Worm (Caenorhabditis elegans) whole organism, young adult: ENCODE results near the gene kel-10.

Experiments used
- B0261.1 ChIP-seq: sonication (generic microtip); optimal IDR thresholded peaks from 2 replicates; lab custom pipeline; 2016; ENCODE audit warnings: mild to moderate bottlenecking, missing genetic modification characterization, moderate library complexity, missing compliant biosample characterization
- F22D6.2 ChIP-seq: sonication (generic microtip); optimal IDR thresholded peaks from 2 replicates; lab custom pipeline; 2016; ENCODE audit warnings: mild to moderate bottlenecking, missing genetic modification characterization, missing compliant biosample characterization
- F33H1.4 ChIP-seq: fragments of 200-800 bp; sonication (Bioruptor generic); IDR thresholded peaks from 2 replicates; pipeline ENCODE4 v1.3.6; 2022; ENCODE audit warnings: missing genetic modification reagents, missing genetic modification characterization, missing compliant biosample characterization
- F39B2.1 ChIP-seq: fragments of 200-800 bp; sonication (Bioruptor generic); IDR thresholded peaks from 2 replicates; pipeline ENCODE4 v1.3.6; 2022; ENCODE audit warnings: missing genetic modification reagents, missing genetic modification characterization, missing compliant biosample characterization
- F52B5.7 ChIP-seq: sonication (generic microtip); optimal IDR thresholded peaks from 2 replicates; lab custom pipeline; 2016; ENCODE audit warnings: mild to moderate bottlenecking, missing genetic modification characterization, missing compliant biosample characterization
- F55B11.4 ChIP-seq: sonication (generic microtip); optimal IDR thresholded peaks from 2 replicates; lab custom pipeline; 2016; ENCODE audit warnings: missing compliant biosample characterization, missing genetic modification characterization, borderline replicate concordance; ENCODE audit not compliant: insufficient read depth
- F57A8.1 ChIP-seq: fragments of 200-800 bp; sonication (Bioruptor generic); optimal IDR thresholded peaks from 2 replicates; lab custom pipeline; 2018; ENCODE audit warnings: mild to moderate bottlenecking, missing genetic modification characterization, moderate library complexity, missing compliant biosample characterization
- K11D2.4 ChIP-seq: fragments of 200-800 bp; sonication (Bioruptor generic); IDR thresholded peaks from 2 replicates; pipeline ENCODE4 v1.3.6; 2022; ENCODE audit warnings: missing genetic modification reagents, missing genetic modification characterization, missing compliant biosample characterization
- T07F8.4 ChIP-seq: sonication (generic microtip); optimal IDR thresholded peaks from 2 replicates; lab custom pipeline; 2016; ENCODE audit warnings: mild to moderate bottlenecking, missing genetic modification characterization, moderate library complexity, missing compliant biosample characterization
- Y67H2A.10 ChIP-seq: fragments of 200-800 bp; sonication (Bioruptor generic); conservative IDR thresholded peaks from 2 replicates; pipeline ENCODE4 v1.3.6; 2022; ENCODE audit warnings: missing genetic modification reagents, missing genetic modification characterization, missing compliant biosample characterization
- ZK185.1 ChIP-seq: sonication (generic microtip); optimal IDR thresholded peaks from 2 replicates; lab custom pipeline; 2016; ENCODE audit warnings: mild to moderate bottlenecking, missing genetic modification characterization, missing compliant biosample characterization; ENCODE audit not compliant: poor library complexity, severe bottlenecking
- akir-1 ChIP-seq: fragments of 200-800 bp; sonication (Bioruptor generic); optimal IDR thresholded peaks from 2 replicates; lab custom pipeline; 2018; ENCODE audit warnings: mild to moderate bottlenecking, missing genetic modification characterization, moderate library complexity, missing compliant biosample characterization
- aptf-2 ChIP-seq: fragments of 200-800 bp; sonication (Bioruptor generic); conservative IDR thresholded peaks from 2 replicates; pipeline ENCODE4 v1.3.6; 2022; ENCODE audit warnings: missing genetic modification reagents, missing genetic modification characterization, missing compliant biosample characterization
- athp-1 ChIP-seq: sonication (generic microtip); optimal IDR thresholded peaks from 2 replicates; lab custom pipeline; 2017; ENCODE audit warnings: mild to moderate bottlenecking, missing genetic modification characterization, missing compliant biosample characterization
- attf-3 ChIP-seq: fragments of 200-800 bp; sonication (Bioruptor generic); conservative IDR thresholded peaks from 2 replicates; pipeline ENCODE4 v1.3.6; 2022; ENCODE audit warnings: missing genetic modification reagents, missing genetic modification characterization, missing compliant biosample characterization
- ceh-40 ChIP-seq: fragments of 200-800 bp; sonication (Bioruptor generic); IDR thresholded peaks from 2 replicates; pipeline ENCODE4 v1.3.6; 2022; ENCODE audit warnings: missing genetic modification characterization, missing compliant biosample characterization
- chd-7 ChIP-seq: sonication (generic microtip); optimal IDR thresholded peaks from 2 replicates; lab custom pipeline; 2016; ENCODE audit warnings: mild to moderate bottlenecking, missing genetic modification characterization, moderate library complexity, missing compliant biosample characterization
- dox-1 ChIP-seq: fragments of 200-800 bp; sonication (Bioruptor generic); IDR thresholded peaks from 2 replicates; pipeline ENCODE4 v1.3.6; 2022; ENCODE audit warnings: missing genetic modification reagents, missing genetic modification characterization, missing compliant biosample characterization
- efl-1 ChIP-seq: fragments of 150-350 bp; optimal IDR thresholded peaks from 2 replicates; lab custom pipeline; 2014; ENCODE audit warnings: missing biosample characterization, missing genetic modification reagents, missing genetic modification characterization
- ekl-4 ChIP-seq: fragments of 200-800 bp; sonication (Bioruptor generic); IDR thresholded peaks from 2 replicates; pipeline ENCODE4 v1.3.6; 2022; ENCODE audit warnings: missing genetic modification reagents, missing genetic modification characterization, missing compliant biosample characterization
- hlh-26 ChIP-seq: fragments of 200-800 bp; sonication (Bioruptor generic); conservative IDR thresholded peaks from 2 replicates; pipeline ENCODE4 v1.3.6; 2022; ENCODE audit warnings: missing genetic modification reagents, missing genetic modification characterization, missing compliant biosample characterization
- lag-1 ChIP-seq: fragments of 200-800 bp; sonication (Bioruptor generic); IDR thresholded peaks from 2 replicates; pipeline ENCODE4 v1.3.6; 2022; ENCODE audit warnings: missing genetic modification reagents, missing genetic modification characterization, missing compliant biosample characterization
- let-526 ChIP-seq: fragments of 200-800 bp; sonication (Bioruptor generic); IDR thresholded peaks from 2 replicates; pipeline ENCODE4 v1.3.6; 2022; ENCODE audit warnings: missing genetic modification reagents, missing genetic modification characterization, missing compliant biosample characterization
- let-607 ChIP-seq, 2 experiments: fragments of 200-800 bp in 1 of 2; sonication (Bioruptor generic) in 1 of 2; sonication (generic microtip) in 1 of 2; optimal IDR thresholded peaks; 2 replicates each; lab custom pipeline; 2016 to 2018; ENCODE audit warnings: mild to moderate bottlenecking in 2 of 2, missing compliant biosample characterization in 2 of 2, missing genetic modification characterization in 2 of 2, moderate library complexity in 2 of 2, missing genotype in 1 of 2
- lin-35 ChIP-seq, 3 experiments: fragments of 150-350 bp in 2 of 3; sonication (generic microtip) in 1 of 3; optimal IDR thresholded peaks; 2 replicates each; lab custom pipeline; 2014 to 2018; ENCODE audit warnings: missing biosample characterization in 3 of 3, missing genetic modification characterization in 3 of 3, missing genetic modification reagents in 3 of 3
- lin-54 ChIP-seq: fragments of 200-800 bp; sonication (Bioruptor generic); optimal IDR thresholded peaks from 2 replicates; lab custom pipeline; 2018; ENCODE audit warnings: mild to moderate bottlenecking, missing genetic modification characterization, missing compliant biosample characterization
- madf-10 ChIP-seq: sonication (generic microtip); optimal IDR thresholded peaks from 2 replicates; lab custom pipeline; 2016; ENCODE audit warnings: mild to moderate bottlenecking, missing genetic modification characterization, missing compliant biosample characterization
- mel-28 ChIP-seq: sonication (generic microtip); optimal IDR thresholded peaks from 2 replicates; lab custom pipeline; 2016; ENCODE audit warnings: borderline replicate concordance, mild to moderate bottlenecking, missing genetic modification characterization, missing compliant biosample characterization
- mes-4 ChIP-seq: sonication (generic microtip); optimal IDR thresholded peaks from 2 replicates; lab custom pipeline; 2016; ENCODE audit warnings: missing genotype, missing genetic modification characterization, missing compliant biosample characterization
- mxl-1 ChIP-seq: sonication (generic microtip); optimal IDR thresholded peaks from 2 replicates; lab custom pipeline; 2016; ENCODE audit warnings: missing genetic modification characterization, missing compliant biosample characterization
- nhr-120 ChIP-seq: fragments of 200-800 bp; sonication (Bioruptor generic); IDR thresholded peaks from 2 replicates; pipeline ENCODE4 v1.3.6; 2022; ENCODE audit warnings: missing genetic modification characterization, missing compliant biosample characterization
- nhr-90 ChIP-seq: sonication (generic microtip); optimal IDR thresholded peaks from 2 replicates; lab custom pipeline; 2016; ENCODE audit warnings: missing genotype, mild to moderate bottlenecking, missing genetic modification characterization, missing compliant biosample characterization
- rec-8 ChIP-seq, 2 experiments: sonication (generic microtip); optimal IDR thresholded peaks; 2 replicates each; lab custom pipeline; 2016; ENCODE audit warnings: mild to moderate bottlenecking in 2 of 2, missing genetic modification characterization in 2 of 2, missing genetic modification reagents in 2 of 2, missing genotype in 2 of 2, missing biosample characterization in 1 of 2, missing compliant biosample characterization in 1 of 2, moderate library complexity in 1 of 2
- snpc-1.1 ChIP-seq: sonication (generic microtip); optimal IDR thresholded peaks from 2 replicates; lab custom pipeline; 2017; ENCODE audit warnings: missing genetic modification characterization, mild to moderate bottlenecking, missing compliant biosample characterization, antibody characterized with exemption, moderate library complexity, missing genotype, missing genetic modification reagents; ENCODE audit not compliant: insufficient read depth
- tbx-9 ChIP-seq: sonication (generic microtip); optimal IDR thresholded peaks from 2 replicates; lab custom pipeline; 2016; ENCODE audit warnings: borderline replicate concordance, missing genetic modification characterization, inconsistent platforms, missing compliant biosample characterization
- unc-130 ChIP-seq: sonication (generic microtip); optimal IDR thresholded peaks from 2 replicates; lab custom pipeline; 2016; ENCODE audit warnings: missing genetic modification reagents, missing genetic modification characterization, missing compliant biosample characterization
- ztf-22 ChIP-seq: fragments of 200-800 bp; sonication (Bioruptor generic); optimal IDR thresholded peaks from 2 replicates; lab custom pipeline; 2018; ENCODE audit warnings: mild to moderate bottlenecking, missing genetic modification characterization, moderate library complexity, missing compliant biosample characterization
- ztf-3 ChIP-seq: fragments of 200-800 bp; sonication (Bioruptor generic); optimal IDR thresholded peaks from 2 replicates; lab custom pipeline; 2018; ENCODE audit warnings: mild to moderate bottlenecking, missing genetic modification characterization, missing compliant biosample characterization

Gene kel-10

ce11 chrIII:10114662-10115061 is 13.4 kb upstream of the kel-10 start, which contains the start of the genes ZK1128.1 and mett-10 (continued):
- no peak for TF ChIP-seq madf-10 (tag; lab: Kevin White, UChicago)
- TF ChIP-seq lag-1 (GFP tag; lab: Robert Waterston, UW), result no peak

ce11 chrIII:10112958-10113357 is 11.7 kb upstream of the kel-10 start, which contains the start of gene vps-29:
Gene vps-29, minus strand, starts transcription at chrIII:10113058.
- TF ChIP-seq F55B11.4 (tag; lab: Kevin White, UChicago) (no peak), B0261.1 (tag; lab: Kevin White, UChicago) (no peak), lag-1 (GFP tag; lab: Robert Waterston, UW) (no peak), mxl-1 (tag; lab: Kevin White, UChicago) (no peak), aptf-2 (GFP tag; lab: Robert Waterston, UW) (no peak), let-607 (tag; optimal IDR thresholded peaks at IDR 0.05; lab: Kevin White, UChicago) (no peak), lin-35 (GFP tag; optimal IDR thresholded peaks at IDR 0.05; lab: Kevin White, UChicago) (no peak)
- TF ChIP-seq, all 124 proteins: peak for 0

- TF ChIP-seq F57A8.1 (GFP tag; lab: Kevin White, UChicago) (no peak), K11D2.4 (GFP tag; lab: Robert Waterston, UW) (no peak), akir-1 (GFP tag; lab: Kevin White, UChicago) (no peak), efl-1 (GFP tag; lab: Kevin White, UChicago) (no peak)
Observed at ce11 chrIII:10108995-10109394, 7.7 kb upstream of the kel-10 start, which contains the start of gene T16H12.9. Gene T16H12.9, plus strand, starts transcription at chrIII:10109295.

- TF ChIP-seq dox-1 (GFP tag; lab: Robert Waterston, UW) (no peak), F33H1.4 (no peak), rec-8 (tag; optimal IDR thresholded peaks at IDR 0.05; lab: Kevin White, UChicago) (no peak), chd-7 (no peak), lin-35 (GFP tag; optimal IDR thresholded peaks at IDR 0.05; lab: Kevin White, UChicago) (no peak), hlh-26 (GFP tag; lab: Robert Waterston, UW) (no peak)
Observed at ce11 chrIII:10106390-10106789, 5.1 kb upstream of the kel-10 start, which contains the start of gene srt-55. Gene srt-55, minus strand, starts transcription at chrIII:10106490.

ce11 chrIII:10097981-10098380 is 3.3 kb downstream of the kel-10 start, which contains the start of gene spop-1:
Gene spop-1, minus strand, starts transcription at chrIII:10098081.
- TF ChIP-seq attf-3 (GFP tag; lab: Robert Waterston, UW) (no peak), F39B2.1 (GFP tag; lab: Robert Waterston, UW) (no peak)

- no peak for TF ChIP-seq F22D6.2
- TF ChIP-seq F52B5.7 (tag; lab: Kevin White, UChicago), result no peak
- TF ChIP-seq ztf-3 (GFP tag; lab: Kevin White, UChicago), result no peak
- no peak for TF ChIP-seq mes-4 (tag; lab: Kevin White, UChicago)
- TF ChIP-seq ekl-4, result peak; percentile 70
- peak; percentile 33 for TF ChIP-seq ZK185.1 (tag; lab: Kevin White, UChicago)
- TF ChIP-seq unc-130 (GFP tag; lab: Kevin White, UChicago), result no peak
- peak; percentile 27; the same call in 1 of the 2 replicates for TF ChIP-seq let-526 (GFP tag; lab: Robert Waterston, UW)
- TF ChIP-seq efl-1 (GFP tag; lab: Kevin White, UChicago), result no peak
- no peak for TF ChIP-seq ceh-40 (GFP tag; lab: Robert Waterston, UW)
- TF ChIP-seq let-607 (tag; optimal IDR thresholded peaks at IDR 0.05; lab: Kevin White, UChicago), result peak in 1 of 2 experiments; percentile 64
- TF ChIP-seq nhr-120 (GFP tag; lab: Robert Waterston, UW), result no peak
- peak; percentile 84 for TF ChIP-seq athp-1
- TF ChIP-seq nhr-90, result peak; percentile 5
- TF ChIP-seq T07F8.4 (tag; lab: Kevin White, UChicago), result no peak
- no peak for TF ChIP-seq B0261.1 (tag; lab: Kevin White, UChicago)
- no peak for TF ChIP-seq snpc-1.1 (tag; lab: Kevin White, UChicago)
- no peak for TF ChIP-seq Y67H2A.10 (GFP tag; lab: Robert Waterston, UW)
- no peak for TF ChIP-seq ztf-22 (GFP tag; lab: Kevin White, UChicago)
- TF ChIP-seq mel-28 (tag; lab: Kevin White, UChicago), result no peak
- peak; percentile 66 for TF ChIP-seq lin-54
- TF ChIP-seq tbx-9 (tag; lab: Kevin White, UChicago), result no peak
Observed at ce11 chrIII:10096525-10096972, 4.7 kb downstream of the kel-10 start.
